Worm (Caenorhabditis elegans) whole organism, young adult: ENCODE data around the gene H14E04.3.

Experiments
- ama-1 ChIP-seq, 3 experiments: fragments of 150-350 bp in 1 of 3; sonication (generic microtip) in 2 of 3; optimal IDR thresholded peaks; 2 replicates each; lab custom pipeline; 2014 to 2018; ENCODE audit warnings: missing biosample characterization in 2 of 3, missing genetic modification characterization in 2 of 3, missing genetic modification reagents in 2 of 3
- hsf-1 ChIP-seq: fragments of 200-800 bp; sonication (Bioruptor generic); IDR thresholded peaks from 2 replicates; pipeline ENCODE4 v1.3.6; 2022; ENCODE audit warnings: missing genetic modification reagents, missing genetic modification characterization, missing compliant biosample characterization
- let-607 ChIP-seq, 2 experiments: fragments of 200-800 bp in 1 of 2; sonication (Bioruptor generic) in 1 of 2; sonication (generic microtip) in 1 of 2; optimal IDR thresholded peaks; 2 replicates each; lab custom pipeline; 2016 to 2018; ENCODE audit warnings: mild to moderate bottlenecking in 2 of 2, missing compliant biosample characterization in 2 of 2, missing genetic modification characterization in 2 of 2, moderate library complexity in 2 of 2, missing genotype in 1 of 2
- nhr-179 ChIP-seq: sonication (generic microtip); optimal IDR thresholded peaks from 2 replicates; lab custom pipeline; 2016; ENCODE audit warnings: mild to moderate bottlenecking, missing genetic modification characterization, missing compliant biosample characterization
- nhr-90 ChIP-seq: sonication (generic microtip); optimal IDR thresholded peaks from 2 replicates; lab custom pipeline; 2016; ENCODE audit warnings: missing genotype, mild to moderate bottlenecking, missing genetic modification characterization, missing compliant biosample characterization
- sptf-2 ChIP-seq: fragments of 200-800 bp; sonication (Bioruptor generic); optimal IDR thresholded peaks from 2 replicates; lab custom pipeline; 2018; ENCODE audit warnings: mild to moderate bottlenecking, missing genetic modification characterization, missing compliant biosample characterization
- unc-62 ChIP-seq: fragments of 150-350 bp; optimal IDR thresholded peaks from 2 replicates; lab custom pipeline; 2014; ENCODE audit warnings: missing biosample characterization, missing genetic modification reagents, missing genetic modification characterization
- ztf-25 ChIP-seq: fragments of 200-800 bp; sonication (Bioruptor generic); IDR thresholded peaks from 2 replicates; pipeline ENCODE4 v1.3.6; 2022; ENCODE audit warnings: missing genetic modification reagents, missing genetic modification characterization, missing compliant biosample characterization

- TF ChIP-seq sptf-2 (GFP tag; lab: Kevin White, UChicago) (no peak), ama-1 (optimal IDR thresholded peaks at IDR 0.05; lab: Kevin White, UChicago) (no peak), ama-1 (GFP tag; optimal IDR thresholded peaks at IDR 0.05; lab: Kevin White, UChicago) (no peak), let-607 (tag; optimal IDR thresholded peaks at IDR 0.05; lab: Kevin White, UChicago) (no peak), hsf-1 (GFP tag; lab: Robert Waterston, UW) (no peak), ztf-25 (no peak), nhr-90 (tag; lab: Kevin White, UChicago) (no peak), unc-62 (GFP tag; lab: Kevin White, UChicago) (no peak), nhr-179 (tag; lab: Kevin White, UChicago) (no peak)
Observed at ce11 chrIII:2393666-2394154, 7.3 kb upstream of the H14E04.3 start.
